Worm (Caenorhabditis elegans) whole organism, L4 larva: ENCODE measurements around the gene srw-89.

Experiments used
- D1046.2 ChIP-seq: fragments of 200-800 bp; sonication (Bioruptor generic); IDR thresholded peaks from 2 replicates; pipeline ENCODE4 v1.3.6; 2022; ENCODE audit warnings: missing genetic modification characterization, missing compliant biosample characterization
- F10B5.3 ChIP-seq: sonication (generic microtip); optimal IDR thresholded peaks from 2 replicates; lab custom pipeline; 2016; ENCODE audit warnings: mild to moderate bottlenecking, missing genetic modification characterization, missing compliant biosample characterization
- F49E8.2 ChIP-seq: sonication (generic microtip); optimal IDR thresholded peaks from 2 replicates; lab custom pipeline; 2016; ENCODE audit warnings: missing compliant biosample characterization, mild to moderate bottlenecking, missing genetic modification characterization, borderline replicate concordance
- Y48G9A.11 ChIP-seq: fragments of 200-800 bp; sonication (Bioruptor generic); IDR thresholded peaks from 2 replicates; pipeline ENCODE4 v1.3.6; 2022; ENCODE audit warnings: missing genetic modification reagents, missing genetic modification characterization, missing compliant biosample characterization
- Y75B8A.6 ChIP-seq: fragments of 200-800 bp; sonication (Bioruptor generic); IDR thresholded peaks from 2 replicates; pipeline ENCODE4 v1.3.6; 2022; ENCODE audit warnings: missing genetic modification reagents, missing genetic modification characterization, missing compliant biosample characterization
- ZK337.2 ChIP-seq: fragments of 200-800 bp; sonication (Bioruptor generic); IDR thresholded peaks from 2 replicates; pipeline ENCODE4 v1.3.6; 2022; ENCODE audit warnings: missing genetic modification reagents, missing genetic modification characterization, missing compliant biosample characterization
- ZK546.5 ChIP-seq, 2 experiments: sonication (generic microtip); optimal IDR thresholded peaks; 2 replicates each; lab custom pipeline; 2017; ENCODE audit warnings: missing biosample characterization in 2 of 2, missing genetic modification characterization in 2 of 2
- aha-1 ChIP-seq: fragments of 150-350 bp; peaks from one replicate; lab custom pipeline; 2014; ENCODE audit warnings: missing biosample characterization, missing genetic modification characterization
- ama-1 ChIP-seq: fragments of 150-350 bp; optimal IDR thresholded peaks from 2 replicates; lab custom pipeline; 2014; ENCODE audit warnings: inconsistent platforms, mixed read lengths
- attf-4 ChIP-seq: sonication (generic microtip); optimal IDR thresholded peaks from 3 replicates; lab custom pipeline; 2017; ENCODE audit warnings: missing biosample characterization, missing genetic modification characterization
- ceh-32 ChIP-seq: sonication (generic microtip); optimal IDR thresholded peaks from 2 replicates; lab custom pipeline; 2016; ENCODE audit warnings: mild to moderate bottlenecking, missing genetic modification characterization, missing compliant biosample characterization; ENCODE audit not compliant: poor library complexity
- ceh-62 ChIP-seq: sonication (generic microtip); optimal IDR thresholded peaks from 2 replicates; lab custom pipeline; 2017; ENCODE audit warnings: missing biosample characterization, missing genetic modification characterization
- ctbp-1 ChIP-seq: fragments of 200-800 bp; sonication (Bioruptor generic); IDR thresholded peaks from 2 replicates; pipeline ENCODE4 v1.3.6; 2022; ENCODE audit warnings: missing genetic modification reagents, missing genetic modification characterization, missing compliant biosample characterization
- daf-19 ChIP-seq: fragments of 200-800 bp; sonication (Bioruptor generic); conservative IDR thresholded peaks from 2 replicates; pipeline ENCODE4 v1.3.6; 2022; ENCODE audit warnings: missing genetic modification characterization, missing compliant biosample characterization
- dmd-9 ChIP-seq: fragments of 200-800 bp; sonication (Bioruptor generic); IDR thresholded peaks from 2 replicates; pipeline ENCODE4 v1.3.6; 2022; ENCODE audit warnings: missing genetic modification reagents, missing genetic modification characterization, missing compliant biosample characterization
- dpl-1 ChIP-seq: fragments of 150-350 bp; optimal IDR thresholded peaks from 2 replicates; lab custom pipeline; 2014; ENCODE audit warnings: missing biosample characterization, missing genetic modification reagents, missing genetic modification characterization
- duxl-1 ChIP-seq: sonication (generic microtip); optimal IDR thresholded peaks from 2 replicates; lab custom pipeline; 2016; ENCODE audit warnings: mild to moderate bottlenecking, missing genetic modification characterization, moderate library complexity, missing compliant biosample characterization; ENCODE audit not compliant: poor library complexity
- dve-1 ChIP-seq: sonication (generic microtip); optimal IDR thresholded peaks from 2 replicates; lab custom pipeline; 2017; ENCODE audit warnings: antibody characterized with exemption, mild to moderate bottlenecking, missing genetic modification characterization, missing compliant biosample characterization; ENCODE audit not compliant: insufficient read depth
- egl-43 ChIP-seq: fragments of 200-800 bp; sonication (Bioruptor generic); IDR thresholded peaks from 2 replicates; pipeline ENCODE4 v1.3.6; 2022; ENCODE audit warnings: missing genetic modification reagents, missing genetic modification characterization, missing compliant biosample characterization
- hlh-11 ChIP-seq: fragments of 200-800 bp; sonication (Bioruptor generic); optimal IDR thresholded peaks from 2 replicates; lab custom pipeline; 2018; ENCODE audit warnings: mild to moderate bottlenecking, missing genetic modification characterization, missing compliant biosample characterization
- hmg-1.1 ChIP-seq: fragments of 200-800 bp; sonication (Bioruptor generic); IDR thresholded peaks from 2 replicates; pipeline ENCODE4 v1.3.6; 2022; ENCODE audit warnings: missing genetic modification reagents, missing genetic modification characterization, missing compliant biosample characterization
- jun-1 ChIP-seq: fragments of 150-350 bp; optimal IDR thresholded peaks from 2 replicates; lab custom pipeline; 2014; ENCODE audit warnings: missing biosample characterization, missing genetic modification reagents, missing genetic modification characterization
- lin-13 ChIP-seq: fragments of 150-350 bp; optimal IDR thresholded peaks from 2 replicates; lab custom pipeline; 2014; ENCODE audit warnings: missing biosample characterization, missing genetic modification reagents, missing genetic modification characterization
- lin-15B ChIP-seq: fragments of 150-350 bp; sonication (generic microtip); optimal IDR thresholded peaks from 3 replicates; lab custom pipeline; 2014; ENCODE audit warnings: missing biosample characterization, missing genetic modification characterization
- lin-29 ChIP-seq: fragments of 200-800 bp; sonication (Bioruptor generic); IDR thresholded peaks from 2 replicates; pipeline ENCODE4 v1.3.6; 2022; ENCODE audit warnings: missing genetic modification reagents, missing genetic modification characterization, missing compliant biosample characterization
- lin-38 ChIP-seq: fragments of 200-800 bp; sonication (Bioruptor generic); IDR thresholded peaks from 2 replicates; pipeline ENCODE4 v1.3.6; 2022; ENCODE audit warnings: missing genetic modification reagents, missing genetic modification characterization, missing compliant biosample characterization
- lir-3 ChIP-seq: sonication (generic microtip); optimal IDR thresholded peaks from 2 replicates; lab custom pipeline; 2016; ENCODE audit warnings: mild to moderate bottlenecking, missing genetic modification characterization, missing compliant biosample characterization
- mes-2 ChIP-seq: sonication (generic microtip); optimal IDR thresholded peaks from 2 replicates; lab custom pipeline; 2016; ENCODE audit warnings: missing genotype, mild to moderate bottlenecking, missing genetic modification characterization, missing compliant biosample characterization; ENCODE audit not compliant: poor library complexity, severe bottlenecking
- mxl-3 ChIP-seq: fragments of 200-800 bp; sonication (Bioruptor generic); optimal IDR thresholded peaks from 2 replicates; lab custom pipeline; 2018; ENCODE audit warnings: mild to moderate bottlenecking, missing genetic modification characterization, missing compliant biosample characterization
- nhr-11 ChIP-seq: fragments of 150-350 bp; optimal IDR thresholded peaks from 2 replicates; lab custom pipeline; 2014; ENCODE audit warnings: missing biosample characterization, missing genetic modification characterization
- nhr-237 ChIP-seq: sonication (generic microtip); optimal IDR thresholded peaks from 2 replicates; lab custom pipeline; 2017; ENCODE audit warnings: missing biosample characterization, missing genetic modification characterization
- nhr-25 ChIP-seq: sonication (generic microtip); optimal IDR thresholded peaks from 2 replicates; lab custom pipeline; 2017; ENCODE audit warnings: missing genetic modification characterization, mild to moderate bottlenecking, missing compliant biosample characterization, antibody characterized with exemption, moderate library complexity, borderline replicate concordance; ENCODE audit not compliant: insufficient read depth
- sdz-12 ChIP-seq: fragments of 200-800 bp; sonication (Bioruptor generic); optimal IDR thresholded peaks from 2 replicates; lab custom pipeline; 2018; ENCODE audit warnings: mild to moderate bottlenecking, missing genetic modification characterization, missing compliant biosample characterization
- snpc-4 ChIP-seq: fragments of 150-350 bp; optimal IDR thresholded peaks from 2 replicates; lab custom pipeline; 2014; ENCODE audit warnings: missing biosample characterization, missing genetic modification characterization
- spr-1 ChIP-seq: sonication (generic microtip); optimal IDR thresholded peaks from 2 replicates; lab custom pipeline; 2016; ENCODE audit warnings: mild to moderate bottlenecking, missing genetic modification characterization, missing compliant biosample characterization
- unc-130 ChIP-seq: sonication (generic microtip); optimal IDR thresholded peaks from 2 replicates; lab custom pipeline; 2016; ENCODE audit warnings: missing genetic modification reagents, missing genetic modification characterization, missing compliant biosample characterization
- unc-62 ChIP-seq, 3 experiments: fragments of 150-350 bp in 1 of 3; sonication (generic microtip); optimal IDR thresholded peaks in 2 of 3; peaks in 1 of 3; 1 replicate in 1 of 3; 2 replicates in 2 of 3; lab custom pipeline; 2014 to 2017; ENCODE audit warnings: missing biosample characterization in 3 of 3, missing genetic modification characterization in 3 of 3, missing genetic modification reagents in 3 of 3, missing genotype in 1 of 3
- zfp-3 ChIP-seq: fragments of 200-800 bp; sonication (Bioruptor generic); conservative IDR thresholded peaks from 2 replicates; pipeline ENCODE4 v1.3.6; 2022; ENCODE audit warnings: missing genetic modification reagents, missing genetic modification characterization, missing compliant biosample characterization
- ztf-11 ChIP-seq: fragments of 150-350 bp; optimal IDR thresholded peaks from 2 replicates; lab custom pipeline; 2014; ENCODE audit warnings: missing biosample characterization, missing genetic modification characterization

srw-89 gene

ce11 chrV:3995838-3996237 lies 21.0 kb upstream of the srw-89 start, which contains the start of gene srx-62:
Gene srx-62, minus strand, starts transcription at chrV:3995938.
- TF ChIP-seq ZK337.2 (GFP tag; lab: Robert Waterston, UW) = no peak
- TF ChIP-seq zfp-3 = no peak
- no peak for TF ChIP-seq duxl-1 (tag; lab: Kevin White, UChicago)
- no peak for TF ChIP-seq mes-2 (tag; lab: Kevin White, UChicago)
- TF ChIP-seq lin-13 = no peak
- TF ChIP-seq dve-1 (tag; lab: Kevin White, UChicago) = no peak
- TF ChIP-seq Y75B8A.6 (GFP tag; lab: Robert Waterston, UW) = no peak
- no peak for TF ChIP-seq mxl-3 (GFP tag; lab: Kevin White, UChicago)
- no peak for TF ChIP-seq unc-130
- TF ChIP-seq snpc-4 (tag; lab: Kevin White, UChicago) = no peak
- no peak for TF ChIP-seq hmg-1.1 (GFP tag; lab: Robert Waterston, UW)
- no peak for TF ChIP-seq jun-1
- TF ChIP-seq ztf-11 (tag; lab: Kevin White, UChicago) = no peak
- TF ChIP-seq hlh-11 = no peak
- no peak for TF ChIP-seq nhr-237 (tag; lab: Kevin White, UChicago)

ce11 chrV:4004577-4004976 lies 12.3 kb upstream of the srw-89 start:
- TF ChIP-seq nhr-25 (tag; lab: Kevin White, UChicago) (no peak), unc-130 (no peak), nhr-237 (tag; lab: Kevin White, UChicago) (no peak), hlh-11 (no peak), lin-38 (no peak), jun-1 (no peak), lir-3 (tag; lab: Kevin White, UChicago) (no peak), ceh-62 (tag; lab: Kevin White, UChicago) (no peak), Y48G9A.11 (no peak), dmd-9 (GFP tag; lab: Robert Waterston, UW) (no peak), nhr-11 (tag; lab: Kevin White, UChicago) (no peak), lin-13 (no peak), F49E8.2 (tag; lab: Kevin White, UChicago) (no peak)

ce11 chrV:4005219-4005618 lies 11.7 kb upstream of the srw-89 start, which contains the start of gene srh-8:
Gene srh-8, plus strand, starts transcription at chrV:4005519.
- TF ChIP-seq aha-1 = peak; percentile 25
- TF ChIP-seq lin-15B (tag; lab: Kevin White, UChicago) = no peak
- TF ChIP-seq, all 104 proteins: peak for 1

DNA sequence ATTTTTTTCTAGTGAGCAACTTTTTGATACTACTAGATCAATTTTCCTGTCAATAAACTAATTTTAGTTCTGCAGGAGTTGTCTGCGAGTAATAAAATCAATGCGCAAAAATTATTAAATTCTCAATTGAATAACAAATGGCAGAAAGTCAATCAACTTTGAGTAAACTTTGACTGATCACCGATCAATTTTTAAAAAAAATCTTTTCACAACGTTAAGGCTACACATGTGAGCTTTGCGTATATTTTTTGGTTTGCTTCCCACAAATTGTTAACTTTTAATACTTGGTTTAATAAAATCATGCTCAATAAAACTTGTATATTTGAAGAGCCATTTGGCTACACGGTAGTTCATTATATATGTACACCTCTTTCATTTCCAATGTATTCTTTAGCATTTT lies 9.0 kb upstream of the srw-89 start, which contains the start of gene srh-7:
TSS of gene srh-7 (plus strand) at position 301 of the 400 bp plus-strand sequence.
- TF ChIP-seq sdz-12 (no peak), ZK546.5 (tag; optimal IDR thresholded peaks at IDR 0.05; lab: Kevin White, UChicago) (no peak), egl-43 (GFP tag; lab: Robert Waterston, UW) (no peak), unc-62 (GFP tag; optimal IDR thresholded peaks at IDR 0.05 in 1 of 2; lab: Kevin White, UChicago) (no peak), unc-62 (tag; optimal IDR thresholded peaks at IDR 0.05; lab: Kevin White, UChicago) (no peak), daf-19 (GFP tag; lab: Robert Waterston, UW) (no peak), attf-4 (tag; lab: Kevin White, UChicago) (no peak), D1046.2 (GFP tag; lab: Robert Waterston, UW) (no peak), F10B5.3 (tag; lab: Kevin White, UChicago) (no peak), unc-130 (no peak), dpl-1 (no peak), spr-1 (tag; lab: Kevin White, UChicago) (no peak), mxl-3 (GFP tag; lab: Kevin White, UChicago) (no peak), ctbp-1 (GFP tag; lab: Robert Waterston, UW) (no peak), ceh-32 (tag; lab: Kevin White, UChicago) (no peak), ama-1 (no peak), lin-29 (no peak), zfp-3 (no peak), ZK337.2 (GFP tag; lab: Robert Waterston, UW) (no peak), F49E8.2 (tag; lab: Kevin White, UChicago) (no peak)
